Fruit fly (Drosophila melanogaster): Measurements from ENCODE around the gene Eip78C.
A peak's percentile ranks its signal among the peaks of the same experiment; 100 is the strongest.

The Eip78C gene

DNA sequence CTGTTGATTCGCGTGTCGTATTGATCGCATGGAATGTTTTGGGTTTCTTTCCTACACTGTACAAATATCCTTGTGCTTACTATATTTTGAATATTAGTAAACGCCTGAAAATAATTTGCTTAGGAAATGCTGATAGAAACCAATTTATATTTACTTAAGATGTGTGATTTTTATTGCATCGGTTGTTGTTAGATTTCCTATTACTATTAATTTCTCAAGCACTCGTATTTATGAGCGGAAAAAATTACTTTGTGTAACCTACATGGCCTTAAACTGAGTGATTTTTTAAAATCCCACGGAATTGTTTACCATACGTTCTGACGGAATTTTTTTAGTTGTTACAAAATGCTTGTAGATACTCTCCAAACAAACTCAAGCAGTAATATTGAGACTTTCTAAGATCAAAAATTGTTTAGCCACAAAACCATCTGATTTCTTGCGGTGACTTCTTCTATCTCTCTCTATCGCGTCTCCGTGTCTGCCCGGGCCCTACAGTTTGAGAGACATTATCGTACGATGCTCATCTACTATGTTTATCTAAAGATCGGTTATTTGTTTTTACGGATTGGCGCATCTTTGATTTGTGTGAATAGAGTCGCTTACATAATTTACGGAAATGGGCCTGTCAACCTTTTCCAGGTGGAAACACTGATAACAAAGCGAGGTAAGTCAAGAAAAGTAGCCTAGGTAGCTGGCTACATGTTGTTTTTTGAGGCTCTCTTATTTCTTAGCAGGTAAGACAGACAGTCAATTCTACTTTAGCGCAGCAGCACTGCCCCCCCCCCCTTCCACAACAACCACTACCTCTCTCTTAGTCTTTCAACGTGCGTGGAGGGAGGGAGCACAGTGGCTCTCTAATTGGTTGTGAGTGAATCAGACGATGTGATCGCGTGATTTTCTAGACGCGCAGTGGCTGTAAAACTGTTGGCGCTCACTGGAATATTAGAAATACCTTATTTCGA, 50.2 kb downstream of the Eip78C start (continued):
- peak; percentile 68 for TF ChIP-seq CG8924 (tag; optimal IDR thresholded peaks at IDR 0.05)
- TF ChIP-seq Hand (GFP tag; optimal IDR thresholded peaks at IDR 0.05) = peak; percentile 21
- peak; percentile 4 for TF ChIP-seq CG1792 (GFP tag; optimal IDR thresholded peaks at IDR 0.05)
- peak; percentile 2 for TF ChIP-seq kah (GFP tag; optimal IDR thresholded peaks at IDR 0.05)
- TF ChIP-seq CG2116 (GFP tag; optimal IDR thresholded peaks at IDR 0.05) = peak; percentile 24
- peak; percentile 50 to 51 for TF ChIP-seq Trl (optimal IDR thresholded peaks at IDR 0.05)
- TF ChIP-seq Trl (GFP tag; optimal IDR thresholded peaks at IDR 0.05) = peak; percentile 68
- no peak for TF ChIP-seq ap (GFP tag; IDR thresholded peaks at IDR 0.05)
- peak; percentile 63 for TF ChIP-seq CG15479 (GFP tag; optimal IDR thresholded peaks at IDR 0.05)
- peak; percentile 18 for TF ChIP-seq Deaf1 (tag; optimal IDR thresholded peaks at IDR 0.05)
- TF ChIP-seq kni (GFP tag; optimal IDR thresholded peaks at IDR 0.05) = peak; percentile 88
- no peak for TF ChIP-seq Ravus (GFP tag; IDR thresholded peaks at IDR 0.05)
- 0 out of 2 replicates have a peak, but pooled peaks have one; percentile 21 for TF ChIP-seq unc-4 (GFP tag; IDR thresholded peaks at IDR 0.05; ENCODE audit: partially characterized antibody)
- peak; percentile 43; the same call in 2 of the 3 replicates for TF ChIP-seq ci (GFP tag; IDR thresholded peaks at IDR 0.05)
- no peak for TF ChIP-seq Elba2 (GFP tag; optimal IDR thresholded peaks at IDR 0.05)
- TF ChIP-seq Rfx (GFP tag; IDR thresholded peaks at IDR 0.05) = peak; percentile 33
- TF ChIP-seq CG8765 (GFP tag; IDR thresholded peaks at IDR 0.05) = no peak
- peak; percentile 50 for TF ChIP-seq CG11723 (GFP tag; optimal IDR thresholded peaks at IDR 0.05)
- TF ChIP-seq Hr39 (optimal IDR thresholded peaks at IDR 0.05) = no peak
- peak; percentile 47 for TF ChIP-seq Hr3 (GFP tag; optimal IDR thresholded peaks at IDR 0.05)
- TF ChIP-seq Hsf (GFP tag; optimal IDR thresholded peaks at IDR 0.05) = peak; percentile 70
- no peak for TF ChIP-seq CG1832 (GFP tag; optimal IDR thresholded peaks at IDR 0.05)
- 0 out of 2 replicates have a peak, but pooled peaks have one; percentile 11 for TF ChIP-seq seq (GFP tag; IDR thresholded peaks at IDR 0.05)
- TF ChIP-seq CG31365 (tag; optimal IDR thresholded peaks at IDR 0.05) = no peak
- no peak for TF ChIP-seq E2f1 (GFP tag; IDR thresholded peaks at IDR 0.05)
- TF ChIP-seq YL-1 (GFP tag; optimal IDR thresholded peaks at IDR 0.05) = peak; percentile 4
- peak; percentile 78 for TF ChIP-seq Oli (tag; optimal IDR thresholded peaks at IDR 0.05)
- TF ChIP-seq Nf-YB (GFP tag; optimal IDR thresholded peaks at IDR 0.05) = peak; percentile 51
- no peak for TF ChIP-seq ro (GFP tag; IDR thresholded peaks at IDR 0.05)
- no peak for TF ChIP-seq CG13123 (GFP tag; optimal IDR thresholded peaks at IDR 0.05)
- no peak for TF ChIP-seq wor (GFP tag; IDR thresholded peaks at IDR 0.05)
- peak; percentile 85 for TF ChIP-seq zf30C (GFP tag; optimal IDR thresholded peaks at IDR 0.05)
- TF ChIP-seq mam (GFP tag; optimal IDR thresholded peaks at IDR 0.05) = peak; percentile 62
- TF ChIP-seq mld (GFP tag; IDR thresholded peaks at IDR 0.05; ENCODE audit: partially characterized antibody) = no peak
- TF ChIP-seq CG6791 (GFP tag; IDR thresholded peaks at IDR 0.05; ENCODE audit: partially characterized antibody) = no peak
- TF ChIP-seq jigr1 (GFP tag; IDR thresholded peaks at IDR 0.05) = no peak
- TF ChIP-seq CG12071 (GFP tag; optimal IDR thresholded peaks at IDR 0.05) = no peak
- no peak for TF ChIP-seq dimm (GFP tag; IDR thresholded peaks at IDR 0.05)
- no peak for TF ChIP-seq run (tag; optimal IDR thresholded peaks at IDR 0.05)
- peak; percentile 94 for TF ChIP-seq grn (GFP tag; optimal IDR thresholded peaks at IDR 0.05)
- no peak for TF ChIP-seq hbn (GFP tag; IDR thresholded peaks at IDR 0.05; ENCODE audit: partially characterized antibody)
- peak; percentile 46 for TF ChIP-seq CG9932 (GFP tag; IDR thresholded peaks at IDR 0.05)
- peak; percentile 73 for TF ChIP-seq CG9437 (GFP tag; optimal IDR thresholded peaks at IDR 0.05)
- TF ChIP-seq Ets97D (GFP tag; optimal IDR thresholded peaks at IDR 0.05) = no peak
- TF ChIP-seq CG14441 (GFP tag; IDR thresholded peaks at IDR 0.05) = peak; percentile 50; the same call in 1 of the 2 replicates
- TF ChIP-seq nau (GFP tag; optimal IDR thresholded peaks at IDR 0.05) = no peak
- TF ChIP-seq ato (GFP tag; IDR thresholded peaks at IDR 0.05; ENCODE audit: partially characterized antibody) = no peak
- TF ChIP-seq H2.0 (GFP tag; IDR thresholded peaks at IDR 0.05) = no peak
- TF ChIP-seq CG10462 (GFP tag; optimal IDR thresholded peaks at IDR 0.05) = peak; percentile 34

Measured in whole organism, embryonic.